Worm (Caenorhabditis elegans) whole organism, young adult: ENCODE measurements around the gene T14B1.1.
A peak's percentile ranks its signal among the peaks of the same experiment; 100 is the strongest.

Experiments used
- B0019.2 ChIP-seq: fragments of 200-800 bp; sonication (Bioruptor generic); conservative IDR thresholded peaks from 2 replicates; pipeline ENCODE4 v1.3.6; 2022; ENCODE audit warnings: missing genetic modification reagents, missing genetic modification characterization, missing compliant biosample characterization
- B0035.1 ChIP-seq: sonication (generic microtip); optimal IDR thresholded peaks from 2 replicates; lab custom pipeline; 2016; ENCODE audit warnings: missing genetic modification characterization, mild to moderate bottlenecking, missing compliant biosample characterization, missing genotype, missing genetic modification reagents
- C06A6.2 ChIP-seq: fragments of 200-800 bp; sonication (Bioruptor generic); conservative IDR thresholded peaks from 2 replicates; pipeline ENCODE4 v1.3.6; 2022; ENCODE audit warnings: missing genetic modification characterization, missing compliant biosample characterization
- C17E4.6 ChIP-seq: fragments of 200-800 bp; sonication (Bioruptor generic); IDR thresholded peaks from 2 replicates; pipeline ENCODE4 v1.3.6; 2022; ENCODE audit warnings: missing genetic modification reagents, missing genetic modification characterization, missing compliant biosample characterization
- F37B4.10 ChIP-seq: fragments of 200-800 bp; sonication (Bioruptor generic); IDR thresholded peaks from 2 replicates; pipeline ENCODE4 v1.3.6; 2022; ENCODE audit warnings: missing genetic modification characterization, missing compliant biosample characterization
- F49E8.2 ChIP-seq: sonication (generic microtip); optimal IDR thresholded peaks from 3 replicates; lab custom pipeline; 2017; ENCODE audit warnings: missing genetic modification characterization, mild to moderate bottlenecking, missing compliant biosample characterization, antibody characterized with exemption, moderate library complexity; ENCODE audit not compliant: insufficient read depth
- F57A8.1 ChIP-seq: fragments of 200-800 bp; sonication (Bioruptor generic); optimal IDR thresholded peaks from 2 replicates; lab custom pipeline; 2018; ENCODE audit warnings: mild to moderate bottlenecking, missing genetic modification characterization, moderate library complexity, missing compliant biosample characterization
- F57C9.4 ChIP-seq: sonication (generic microtip); optimal IDR thresholded peaks from 2 replicates; lab custom pipeline; 2017; ENCODE audit warnings: mild to moderate bottlenecking, missing genetic modification characterization, missing compliant biosample characterization
- K12H6.12 ChIP-seq: fragments of 200-800 bp; sonication (Bioruptor generic); optimal IDR thresholded peaks from 2 replicates; lab custom pipeline; 2018; ENCODE audit warnings: mild to moderate bottlenecking, missing genetic modification characterization, missing compliant biosample characterization
- T07F8.4 ChIP-seq: sonication (generic microtip); optimal IDR thresholded peaks from 2 replicates; lab custom pipeline; 2016; ENCODE audit warnings: mild to moderate bottlenecking, missing genetic modification characterization, moderate library complexity, missing compliant biosample characterization
- Y53F4B.3 ChIP-seq: fragments of 200-800 bp; sonication (Bioruptor generic); IDR thresholded peaks from 2 replicates; pipeline ENCODE4 v1.3.6; 2022; ENCODE audit warnings: missing genetic modification reagents, missing genetic modification characterization, missing compliant biosample characterization
- Y56A3A.18 ChIP-seq: fragments of 200-800 bp; sonication (Bioruptor generic); IDR thresholded peaks from 2 replicates; pipeline ENCODE4 v1.3.6; 2022; ENCODE audit warnings: missing genetic modification reagents, missing genetic modification characterization, missing compliant biosample characterization
- Y79H2A.3 ChIP-seq: fragments of 200-800 bp; sonication (Bioruptor generic); conservative IDR thresholded peaks from 2 replicates; pipeline ENCODE4 v1.3.6; 2022; ENCODE audit warnings: missing genetic modification reagents, missing genetic modification characterization, missing compliant biosample characterization
- Y95B8A.8 ChIP-seq: fragments of 200-800 bp; sonication (Bioruptor generic); IDR thresholded peaks from 2 replicates; pipeline ENCODE4 v1.3.6; 2022; ENCODE audit warnings: missing genetic modification reagents, missing genetic modification characterization, missing compliant biosample characterization
- ama-1 ChIP-seq, 3 experiments: fragments of 150-350 bp in 1 of 3; sonication (generic microtip) in 2 of 3; optimal IDR thresholded peaks; 2 replicates each; lab custom pipeline; 2014 to 2018; ENCODE audit warnings: missing biosample characterization in 2 of 3, missing genetic modification characterization in 2 of 3, missing genetic modification reagents in 2 of 3
- attf-6 ChIP-seq: fragments of 200-800 bp; sonication (Bioruptor generic); IDR thresholded peaks from 2 replicates; pipeline ENCODE4 v1.3.6; 2022; ENCODE audit warnings: missing genetic modification reagents, missing genetic modification characterization, missing compliant biosample characterization
- cebp-2 ChIP-seq: fragments of 200-800 bp; sonication (Bioruptor generic); IDR thresholded peaks from 2 replicates; pipeline ENCODE4 v1.3.6; 2022; ENCODE audit warnings: missing genetic modification characterization, missing compliant biosample characterization
- ceh-100 ChIP-seq: fragments of 200-800 bp; sonication (Bioruptor generic); IDR thresholded peaks from 2 replicates; pipeline ENCODE4 v1.3.6; 2022; ENCODE audit warnings: missing genetic modification reagents, missing genetic modification characterization, missing compliant biosample characterization
- ceh-58 ChIP-seq: fragments of 200-800 bp; sonication (Bioruptor generic); IDR thresholded peaks from 2 replicates; pipeline ENCODE4 v1.3.6; 2022; ENCODE audit warnings: missing genetic modification characterization, missing compliant biosample characterization
- die-1 ChIP-seq: sonication (generic microtip); optimal IDR thresholded peaks from 2 replicates; lab custom pipeline; 2016; ENCODE audit warnings: missing genotype, mild to moderate bottlenecking, missing genetic modification characterization, missing compliant biosample characterization
- dox-1 ChIP-seq: fragments of 200-800 bp; sonication (Bioruptor generic); IDR thresholded peaks from 2 replicates; pipeline ENCODE4 v1.3.6; 2022; ENCODE audit warnings: missing genetic modification reagents, missing genetic modification characterization, missing compliant biosample characterization
- efl-1 ChIP-seq: fragments of 150-350 bp; optimal IDR thresholded peaks from 2 replicates; lab custom pipeline; 2014; ENCODE audit warnings: missing biosample characterization, missing genetic modification reagents, missing genetic modification characterization
- egl-18 ChIP-seq: fragments of 200-800 bp; sonication (Bioruptor generic); IDR thresholded peaks from 2 replicates; pipeline ENCODE4 v1.3.6; 2022; ENCODE audit warnings: missing genetic modification reagents, missing genetic modification characterization, missing compliant biosample characterization
- ekl-4 ChIP-seq: fragments of 200-800 bp; sonication (Bioruptor generic); IDR thresholded peaks from 2 replicates; pipeline ENCODE4 v1.3.6; 2022; ENCODE audit warnings: missing genetic modification reagents, missing genetic modification characterization, missing compliant biosample characterization
- gei-17 ChIP-seq: fragments of 200-800 bp; sonication (Bioruptor generic); optimal IDR thresholded peaks from 2 replicates; lab custom pipeline; 2018; ENCODE audit warnings: mild to moderate bottlenecking, missing genetic modification characterization, missing compliant biosample characterization
- him-1 ChIP-seq: sonication (generic microtip); optimal IDR thresholded peaks from 2 replicates; lab custom pipeline; 2016; ENCODE audit warnings: missing genotype, missing genetic modification reagents, missing genetic modification characterization, missing compliant biosample characterization
- hlh-12 ChIP-seq: sonication (generic microtip); optimal IDR thresholded peaks from 2 replicates; lab custom pipeline; 2016; ENCODE audit warnings: missing genetic modification characterization, missing compliant biosample characterization
- hmg-1.2 ChIP-seq: fragments of 200-800 bp; sonication (Bioruptor generic); IDR thresholded peaks from 2 replicates; pipeline ENCODE4 v1.3.6; 2022; ENCODE audit warnings: missing genetic modification reagents, missing genetic modification characterization, missing compliant biosample characterization
- lin-35 ChIP-seq, 3 experiments: fragments of 150-350 bp in 2 of 3; sonication (generic microtip) in 1 of 3; optimal IDR thresholded peaks; 2 replicates each; lab custom pipeline; 2014 to 2018; ENCODE audit warnings: missing biosample characterization in 3 of 3, missing genetic modification characterization in 3 of 3, missing genetic modification reagents in 3 of 3
- lir-1 ChIP-seq: fragments of 200-800 bp; sonication (Bioruptor generic); conservative IDR thresholded peaks from 2 replicates; pipeline ENCODE4 v1.3.6; 2022; ENCODE audit warnings: missing genetic modification reagents, missing genetic modification characterization, missing compliant biosample characterization
- lsy-27 ChIP-seq: sonication (generic microtip); optimal IDR thresholded peaks from 2 replicates; lab custom pipeline; 2017; ENCODE audit warnings: missing genetic modification characterization, mild to moderate bottlenecking, missing compliant biosample characterization, antibody characterized with exemption, missing genotype, borderline replicate concordance; ENCODE audit not compliant: insufficient read depth
- madf-10 ChIP-seq: sonication (generic microtip); optimal IDR thresholded peaks from 2 replicates; lab custom pipeline; 2016; ENCODE audit warnings: mild to moderate bottlenecking, missing genetic modification characterization, missing compliant biosample characterization
- madf-3 ChIP-seq: fragments of 200-800 bp; sonication (Bioruptor generic); IDR thresholded peaks from 2 replicates; pipeline ENCODE4 v1.3.6; 2022; ENCODE audit warnings: missing genetic modification reagents, missing genetic modification characterization, missing compliant biosample characterization
- madf-8 ChIP-seq: fragments of 200-800 bp; sonication (Bioruptor generic); conservative IDR thresholded peaks from 2 replicates; pipeline ENCODE4 v1.3.6; 2022; ENCODE audit warnings: missing genetic modification reagents, missing genetic modification characterization, missing compliant biosample characterization
- mxl-1 ChIP-seq: sonication (generic microtip); optimal IDR thresholded peaks from 2 replicates; lab custom pipeline; 2016; ENCODE audit warnings: missing genetic modification characterization, missing compliant biosample characterization
- nfya-2 ChIP-seq: fragments of 200-800 bp; sonication (Bioruptor generic); IDR thresholded peaks from 2 replicates; pipeline ENCODE4 v1.3.6; 2022; ENCODE audit warnings: missing genetic modification reagents, missing genetic modification characterization, missing compliant biosample characterization
- nfyb-1 ChIP-seq: fragments of 200-800 bp; sonication (Bioruptor generic); IDR thresholded peaks from 2 replicates; pipeline ENCODE4 v1.3.6; 2022; ENCODE audit warnings: missing genetic modification reagents, missing genetic modification characterization, missing compliant biosample characterization
- pbrm-1 ChIP-seq: fragments of 200-800 bp; sonication (Bioruptor generic); IDR thresholded peaks from 2 replicates; pipeline ENCODE4 v1.3.6; 2022; ENCODE audit warnings: missing genetic modification reagents, missing genetic modification characterization, missing compliant biosample characterization
- pha-4 ChIP-seq: fragments of 150-350 bp; sonication (generic microtip); optimal IDR thresholded peaks from 2 replicates; lab custom pipeline; 2014; ENCODE audit warnings: missing biosample characterization, missing genetic modification reagents, missing genetic modification characterization
- rcor-1 ChIP-seq: fragments of 200-800 bp; sonication (Bioruptor generic); IDR thresholded peaks from 2 replicates; pipeline ENCODE4 v1.3.6; 2022; ENCODE audit warnings: missing genetic modification reagents, missing genetic modification characterization, missing compliant biosample characterization
- rec-8 ChIP-seq, 2 experiments: sonication (generic microtip); optimal IDR thresholded peaks; 2 replicates each; lab custom pipeline; 2016; ENCODE audit warnings: mild to moderate bottlenecking in 2 of 2, missing genetic modification characterization in 2 of 2, missing genetic modification reagents in 2 of 2, missing genotype in 2 of 2, missing biosample characterization in 1 of 2, missing compliant biosample characterization in 1 of 2, moderate library complexity in 1 of 2
- sdz-38 ChIP-seq: sonication (generic microtip); optimal IDR thresholded peaks from 2 replicates; lab custom pipeline; 2016; ENCODE audit warnings: missing genotype, missing genetic modification characterization, missing compliant biosample characterization
- sea-2 ChIP-seq: fragments of 200-800 bp; sonication (Bioruptor generic); IDR thresholded peaks from 2 replicates; pipeline ENCODE4 v1.3.6; 2022; ENCODE audit warnings: missing genetic modification characterization, missing compliant biosample characterization
- snpc-1.3 ChIP-seq: sonication (generic microtip); optimal IDR thresholded peaks from 2 replicates; lab custom pipeline; 2017; ENCODE audit warnings: missing genetic modification characterization, mild to moderate bottlenecking, missing compliant biosample characterization, antibody characterized with exemption, moderate library complexity, missing genotype, missing genetic modification reagents; ENCODE audit not compliant: insufficient read depth
- tbx-9 ChIP-seq: sonication (generic microtip); optimal IDR thresholded peaks from 2 replicates; lab custom pipeline; 2016; ENCODE audit warnings: borderline replicate concordance, missing genetic modification characterization, inconsistent platforms, missing compliant biosample characterization
- tlf-1 ChIP-seq: fragments of 200-800 bp; sonication (Bioruptor generic); optimal IDR thresholded peaks from 2 replicates; lab custom pipeline; 2018; ENCODE audit warnings: mild to moderate bottlenecking, missing genetic modification characterization, missing compliant biosample characterization
- ztf-28 ChIP-seq: fragments of 200-800 bp; sonication (Bioruptor generic); IDR thresholded peaks from 2 replicates; pipeline ENCODE4 v1.3.6; 2022; ENCODE audit warnings: missing genetic modification reagents, missing genetic modification characterization, missing compliant biosample characterization

Gene T14B1.1

DNA sequence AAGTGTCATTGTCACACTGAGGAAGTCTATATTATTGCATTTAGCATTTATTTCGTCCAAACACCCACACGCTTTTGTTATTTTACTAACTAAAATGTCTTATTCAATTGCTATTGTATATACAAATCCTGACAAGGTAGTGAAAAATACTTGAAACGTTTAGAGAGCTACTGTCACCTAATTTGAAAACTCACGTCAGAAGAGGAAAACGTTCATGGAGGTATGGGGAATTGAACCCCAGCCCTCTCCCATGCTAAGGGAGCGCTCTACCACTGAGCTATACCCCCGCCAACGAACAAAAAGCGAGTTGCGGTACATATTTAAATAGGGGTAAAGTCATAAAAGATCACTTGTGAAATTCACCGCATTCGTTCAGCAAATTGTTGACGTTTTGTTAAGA is 45.9 kb downstream of the T14B1.1 start:
- TF ChIP-seq F57C9.4 (tag; lab: Kevin White, UChicago) (no peak), Y53F4B.3 (GFP tag; lab: Robert Waterston, UW) (no peak), mxl-1 (tag; lab: Kevin White, UChicago) (peak; percentile 83), lsy-27 (no peak), ama-1 (optimal IDR thresholded peaks at IDR 0.05; lab: Kevin White, UChicago) (no peak), ama-1 (GFP tag; optimal IDR thresholded peaks at IDR 0.05; lab: Kevin White, UChicago) (peak in 1 of 2 experiments; percentile 82), B0019.2 (no peak; the same call in 1 of the 2 replicates), madf-10 (tag; lab: Kevin White, UChicago) (peak; percentile 67), madf-8 (GFP tag; lab: Robert Waterston, UW) (no peak), Y95B8A.8 (no peak), F57A8.1 (GFP tag; lab: Kevin White, UChicago) (no peak), F37B4.10 (GFP tag; lab: Robert Waterston, UW) (no peak), sea-2 (GFP tag; lab: Robert Waterston, UW) (no peak), egl-18 (GFP tag; lab: Robert Waterston, UW) (0 out of 2 replicates have a peak, but pooled peaks have one; percentile 32), hmg-1.2 (peak; percentile 61), cebp-2 (GFP tag; lab: Robert Waterston, UW) (0 out of 2 replicates have a peak, but pooled peaks have one; percentile 56), B0035.1 (tag; lab: Kevin White, UChicago) (peak; percentile 24), F49E8.2 (tag; lab: Kevin White, UChicago) (peak; percentile 12), him-1 (tag; lab: Kevin White, UChicago) (peak; percentile 89), ceh-100 (GFP tag; lab: Robert Waterston, UW) (0 out of 2 replicates have a peak, but pooled peaks have one; percentile 9), sdz-38 (tag; lab: Kevin White, UChicago) (no peak), tlf-1 (GFP tag; lab: Kevin White, UChicago) (peak; percentile 29), rcor-1 (peak; percentile 41; the same call in 1 of the 2 replicates), gei-17 (no peak), lir-1 (GFP tag; lab: Robert Waterston, UW) (no peak), T07F8.4 (peak; percentile 52), die-1 (peak; percentile 95), tbx-9 (tag; lab: Kevin White, UChicago) (no peak), C06A6.2 (GFP tag; lab: Robert Waterston, UW) (no peak), nfyb-1 (GFP tag; lab: Robert Waterston, UW) (no peak; the same call in none of the 2 replicates), efl-1 (GFP tag; lab: Kevin White, UChicago) (no peak), ekl-4 (0 out of 2 replicates have a peak, but pooled peaks have one; percentile 40), K12H6.12 (tag; lab: Kevin White, UChicago) (peak; percentile 5), snpc-1.3 (tag; lab: Kevin White, UChicago) (no peak), dox-1 (GFP tag; lab: Robert Waterston, UW) (peak; percentile 78; the same call in 1 of the 2 replicates), ztf-28 (peak; percentile 62; the same call in 1 of the 2 replicates), Y56A3A.18 (GFP tag; lab: Robert Waterston, UW) (peak; percentile 81), pbrm-1 (peak; percentile 72), nfya-2 (GFP tag; lab: Robert Waterston, UW) (no peak), lin-35 (GFP tag; optimal IDR thresholded peaks at IDR 0.05; lab: Kevin White, UChicago) (peak in 1 of 3 experiments; percentile 43), Y79H2A.3 (no peak), pha-4 (no peak), C17E4.6 (GFP tag; lab: Robert Waterston, UW) (no peak), attf-6 (peak; percentile 67; the same call in 1 of the 2 replicates), hlh-12 (tag; lab: Kevin White, UChicago) (peak; percentile 4), madf-3 (GFP tag; lab: Robert Waterston, UW) (no peak), rec-8 (tag; optimal IDR thresholded peaks at IDR 0.05; lab: Kevin White, UChicago) (peak; percentile 71 to 87), ceh-58 (no peak)
